Fruit fly (Drosophila melanogaster) whole organism, pupa: ENCODE results near the gene CG15403.
"Not testable (repeated sequence)": the region's sequence is repeated elsewhere in the genome, so short reads cannot be mapped to it uniquely, and the experiment has no call there.

Source experiments
- CG13204 ChIP-seq: fragments of 200-800 bp; sonication (Bioruptor generic); optimal IDR thresholded peaks from 2 replicates; lab custom pipeline; 2018; ENCODE audit warnings: missing biosample characterization, mild to moderate bottlenecking, missing genetic modification characterization, moderate library complexity
- CG8301 ChIP-seq: fragments of 200-800 bp; sonication (Bioruptor generic); optimal IDR thresholded peaks from 2 replicates; lab custom pipeline; 2018; ENCODE audit warnings: missing biosample characterization, mild to moderate bottlenecking, missing genetic modification characterization
- D1 ChIP-seq: fragments of 200-800 bp; sonication (Bioruptor generic); optimal IDR thresholded peaks from 2 replicates; lab custom pipeline; 2018; ENCODE audit warnings: missing biosample characterization, mild to moderate bottlenecking, missing genetic modification characterization, moderate library complexity
- EcR ChIP-seq: fragments of 200-800 bp; sonication (Bioruptor generic); optimal IDR thresholded peaks from 3 replicates; lab custom pipeline; 2019; ENCODE audit warnings: missing biosample characterization, missing genetic modification characterization, mild to moderate bottlenecking, moderate library complexity, missing genetic modification reagents
- Ets98B ChIP-seq: fragments of 200-800 bp; sonication (Bioruptor generic); IDR thresholded peaks from 2 replicates; pipeline ENCODE4 v1.3.6; 2022; ENCODE audit warnings: missing biosample characterization, missing genetic modification characterization

DNA sequence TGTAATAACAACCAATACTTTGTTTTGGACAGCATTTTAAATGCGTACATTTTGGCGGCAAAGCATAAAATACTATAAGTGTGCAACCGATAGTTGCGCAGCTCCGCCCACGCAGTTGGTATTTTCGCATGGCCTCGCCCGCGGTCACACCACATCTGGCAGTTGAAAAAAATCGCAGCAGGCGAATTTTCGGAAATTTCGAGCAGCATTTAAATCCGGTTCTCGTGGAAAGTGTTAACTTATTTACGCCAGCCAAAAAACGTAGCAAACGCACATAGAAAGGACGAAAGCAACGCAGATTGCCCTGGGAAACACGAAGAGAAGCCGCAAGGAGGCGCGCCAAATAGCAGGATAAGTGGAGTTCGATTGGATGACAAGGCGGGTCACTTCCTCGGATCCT, 35.1 kb downstream of the CG15403 start, which contains the start of gene Hydr2:
- not testable (repeated sequence) for TF ChIP-seq Ets98B (GFP tag; lab: Robert Waterston, UW); CG8301 (tag; lab: Kevin White, UChicago); EcR; CG13204; D1 (tag; lab: Kevin White, UChicago)
